Worm (Caenorhabditis elegans) whole organism, L4 larva: ENCODE data around the gene F36F12.7.

Experiments used
- F10B5.3 ChIP-seq: sonication (generic microtip); optimal IDR thresholded peaks from 2 replicates; lab custom pipeline; 2016; ENCODE audit warnings: mild to moderate bottlenecking, missing genetic modification characterization, missing compliant biosample characterization
- F49E8.2 ChIP-seq: sonication (generic microtip); optimal IDR thresholded peaks from 2 replicates; lab custom pipeline; 2016; ENCODE audit warnings: missing compliant biosample characterization, mild to moderate bottlenecking, missing genetic modification characterization, borderline replicate concordance
- R02D3.7 ChIP-seq: fragments of 150-350 bp; sonication (generic microtip); optimal IDR thresholded peaks from 3 replicates; lab custom pipeline; 2014; ENCODE audit warnings: missing biosample characterization, missing genetic modification characterization
- Y48G9A.11 ChIP-seq: fragments of 200-800 bp; sonication (Bioruptor generic); IDR thresholded peaks from 2 replicates; pipeline ENCODE4 v1.3.6; 2022; ENCODE audit warnings: missing genetic modification reagents, missing genetic modification characterization, missing compliant biosample characterization
- Y75B8A.6 ChIP-seq: fragments of 200-800 bp; sonication (Bioruptor generic); IDR thresholded peaks from 2 replicates; pipeline ENCODE4 v1.3.6; 2022; ENCODE audit warnings: missing genetic modification reagents, missing genetic modification characterization, missing compliant biosample characterization
- aha-1 ChIP-seq: fragments of 150-350 bp; peaks from one replicate; lab custom pipeline; 2014; ENCODE audit warnings: missing biosample characterization, missing genetic modification characterization
- aly-2 ChIP-seq: sonication (generic microtip); optimal IDR thresholded peaks from 2 replicates; lab custom pipeline; 2018; ENCODE audit warnings: missing biosample characterization, missing genetic modification characterization
- ama-1 ChIP-seq: fragments of 150-350 bp; optimal IDR thresholded peaks from 2 replicates; lab custom pipeline; 2014; ENCODE audit warnings: inconsistent platforms, mixed read lengths
- ceh-82 ChIP-seq: sonication (generic microtip); optimal IDR thresholded peaks from 2 replicates; lab custom pipeline; 2017; ENCODE audit warnings: missing biosample characterization, missing genetic modification characterization
- ces-1 ChIP-seq: fragments of 150-350 bp; sonication (generic microtip); optimal IDR thresholded peaks from 4 replicates; lab custom pipeline; 2014; ENCODE audit warnings: missing biosample characterization, missing genetic modification reagents, missing genetic modification characterization
- daf-19 ChIP-seq: fragments of 200-800 bp; sonication (Bioruptor generic); conservative IDR thresholded peaks from 2 replicates; pipeline ENCODE4 v1.3.6; 2022; ENCODE audit warnings: missing genetic modification characterization, missing compliant biosample characterization
- daf-8 ChIP-seq: fragments of 200-800 bp; sonication (Bioruptor generic); IDR thresholded peaks from 2 replicates; pipeline ENCODE4 v1.3.6; 2022; ENCODE audit warnings: missing genetic modification characterization, missing compliant biosample characterization
- dmd-8 ChIP-seq: fragments of 200-800 bp; sonication (Bioruptor generic); IDR thresholded peaks from 2 replicates; pipeline ENCODE4 v1.3.6; 2022; ENCODE audit warnings: missing genetic modification characterization, missing compliant biosample characterization
- dpl-1 ChIP-seq: fragments of 150-350 bp; optimal IDR thresholded peaks from 2 replicates; lab custom pipeline; 2014; ENCODE audit warnings: missing biosample characterization, missing genetic modification reagents, missing genetic modification characterization
- egl-27 ChIP-seq: sonication (generic microtip); optimal IDR thresholded peaks from 3 replicates; lab custom pipeline; 2017; ENCODE audit warnings: missing biosample characterization, missing genetic modification reagents, missing genetic modification characterization
- hif-1 ChIP-seq, 2 experiments: sonication (generic microtip); optimal IDR thresholded peaks; 2 replicates each; lab custom pipeline; 2016 to 2017; ENCODE audit warnings: missing compliant biosample characterization in 2 of 2, missing genetic modification characterization in 2 of 2, missing genetic modification reagents in 2 of 2, missing genotype in 2 of 2, mild to moderate bottlenecking in 1 of 2
- lim-7 ChIP-seq: fragments of 200-800 bp; sonication (Bioruptor generic); IDR thresholded peaks from 2 replicates; pipeline ENCODE4 v1.3.6; 2022; ENCODE audit warnings: missing genetic modification characterization, missing compliant biosample characterization
- lin-38 ChIP-seq: fragments of 200-800 bp; sonication (Bioruptor generic); IDR thresholded peaks from 2 replicates; pipeline ENCODE4 v1.3.6; 2022; ENCODE audit warnings: missing genetic modification reagents, missing genetic modification characterization, missing compliant biosample characterization
- lin-39 ChIP-seq: fragments of 150-350 bp; optimal IDR thresholded peaks from 2 replicates; lab custom pipeline; 2014; ENCODE audit warnings: missing biosample characterization, missing genetic modification reagents, missing genetic modification characterization
- mdl-1 ChIP-seq, 2 experiments: fragments of 150-350 bp in 1 of 2; sonication (generic microtip) in 1 of 2; optimal IDR thresholded peaks; 2 replicates each; lab custom pipeline; 2014 to 2017; ENCODE audit warnings: missing biosample characterization in 2 of 2, missing genetic modification characterization in 2 of 2
- mes-2 ChIP-seq: sonication (generic microtip); optimal IDR thresholded peaks from 2 replicates; lab custom pipeline; 2016; ENCODE audit warnings: missing genotype, mild to moderate bottlenecking, missing genetic modification characterization, missing compliant biosample characterization; ENCODE audit not compliant: poor library complexity, severe bottlenecking
- mxl-3 ChIP-seq: fragments of 200-800 bp; sonication (Bioruptor generic); optimal IDR thresholded peaks from 2 replicates; lab custom pipeline; 2018; ENCODE audit warnings: mild to moderate bottlenecking, missing genetic modification characterization, missing compliant biosample characterization
- nhr-10 ChIP-seq: fragments of 150-350 bp; optimal IDR thresholded peaks from 2 replicates; lab custom pipeline; 2014; ENCODE audit warnings: missing biosample characterization, missing genetic modification characterization
- nhr-102 ChIP-seq: sonication (generic microtip); optimal IDR thresholded peaks from 2 replicates; lab custom pipeline; 2016; ENCODE audit warnings: mild to moderate bottlenecking, missing genetic modification characterization, moderate library complexity, missing compliant biosample characterization
- nhr-111 ChIP-seq: fragments of 200-800 bp; sonication (Bioruptor generic); optimal IDR thresholded peaks from 2 replicates; lab custom pipeline; 2018; ENCODE audit warnings: mild to moderate bottlenecking, missing genetic modification characterization, missing compliant biosample characterization
- nhr-237 ChIP-seq: sonication (generic microtip); optimal IDR thresholded peaks from 2 replicates; lab custom pipeline; 2017; ENCODE audit warnings: missing biosample characterization, missing genetic modification characterization
- nhr-41 ChIP-seq: fragments of 200-800 bp; sonication (Bioruptor generic); IDR thresholded peaks from 2 replicates; pipeline ENCODE4 v1.3.6; 2022; ENCODE audit warnings: missing genetic modification reagents, missing genetic modification characterization, missing compliant biosample characterization
- nhr-42 ChIP-seq: fragments of 200-800 bp; sonication (Bioruptor generic); IDR thresholded peaks from 2 replicates; pipeline ENCODE4 v1.3.6; 2022; ENCODE audit warnings: missing genetic modification characterization, missing compliant biosample characterization
- pha-4 ChIP-seq, 2 experiments: fragments of 150-350 bp in 1 of 2; fragments of 200-800 bp in 1 of 2; sonication (Bioruptor generic) in 1 of 2; IDR thresholded peaks in 1 of 2; optimal IDR thresholded peaks in 1 of 2; 2 replicates each; pipeline versions ENCODE4 v1.3.6 to Lab custom; 2014 to 2022; ENCODE audit warnings: missing genetic modification characterization in 2 of 2, missing genetic modification reagents in 2 of 2, missing biosample characterization in 1 of 2, missing compliant biosample characterization in 1 of 2
- php-3 ChIP-seq: fragments of 200-800 bp; sonication (Bioruptor generic); IDR thresholded peaks from 2 replicates; pipeline ENCODE4 v1.3.6; 2022; ENCODE audit warnings: missing genetic modification reagents, missing genetic modification characterization, missing compliant biosample characterization
- set-16 ChIP-seq: fragments of 200-800 bp; sonication (Bioruptor generic); IDR thresholded peaks from 2 replicates; pipeline ENCODE4 v1.3.6; 2022; ENCODE audit warnings: missing genetic modification reagents, missing genetic modification characterization, missing compliant biosample characterization
- snpc-1.2 ChIP-seq: fragments of 200-800 bp; sonication (Bioruptor generic); IDR thresholded peaks from 2 replicates; pipeline ENCODE4 v1.3.6; 2022; ENCODE audit warnings: missing genetic modification reagents, missing genetic modification characterization, missing compliant biosample characterization
- tag-97 ChIP-seq: fragments of 200-800 bp; sonication (Bioruptor generic); IDR thresholded peaks from 2 replicates; pipeline ENCODE4 v1.3.6; 2022; ENCODE audit warnings: missing genetic modification characterization, missing compliant biosample characterization
- zfp-3 ChIP-seq: fragments of 200-800 bp; sonication (Bioruptor generic); conservative IDR thresholded peaks from 2 replicates; pipeline ENCODE4 v1.3.6; 2022; ENCODE audit warnings: missing genetic modification reagents, missing genetic modification characterization, missing compliant biosample characterization
- zip-11 ChIP-seq: fragments of 200-800 bp; sonication (Bioruptor generic); IDR thresholded peaks from 2 replicates; pipeline ENCODE4 v1.3.6; 2022; ENCODE audit warnings: missing genetic modification characterization, missing compliant biosample characterization

F36F12.7 gene

DNA sequence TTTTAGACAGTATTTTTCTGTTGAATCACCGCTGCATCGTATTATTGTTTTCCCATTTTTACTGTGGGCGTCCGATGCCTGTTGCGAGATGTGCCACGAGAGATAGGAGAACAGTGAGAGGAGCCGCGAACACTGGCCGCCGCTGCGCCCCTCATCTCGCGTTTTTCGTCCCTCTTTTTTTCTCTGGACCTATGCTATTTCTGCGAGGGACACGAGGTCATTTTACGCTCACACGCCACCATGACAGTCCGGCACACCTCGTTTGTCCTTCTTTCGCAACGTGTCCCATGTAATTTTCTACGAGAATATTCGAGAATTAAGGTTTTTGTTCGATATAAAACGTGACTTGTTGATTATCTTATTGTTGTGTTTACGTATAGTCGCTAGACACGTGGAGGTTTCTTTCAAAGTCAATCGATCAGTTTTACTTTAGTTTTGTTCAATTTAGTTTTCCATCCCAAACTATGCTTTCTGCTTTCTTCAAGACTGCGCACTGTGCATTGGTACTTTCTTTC is 31.1 kb upstream of the F36F12.7 start, which contains the start of gene lbp-9 (continued):
- no peak for TF ChIP-seq zfp-3 (GFP tag; lab: Robert Waterston, UW)
- TF ChIP-seq nhr-102 (tag; lab: Kevin White, UChicago), result no peak
- TF ChIP-seq ceh-82 (tag; lab: Kevin White, UChicago), result no peak
- peak in 1 of 2 experiments; percentile 1 for TF ChIP-seq hif-1 (tag; optimal IDR thresholded peaks at IDR 0.05; lab: Kevin White, UChicago)
- TF ChIP-seq F10B5.3 (tag; lab: Kevin White, UChicago), result no peak
- TF ChIP-seq lin-38, result peak; percentile 8; the same call in 1 of the 2 replicates
- TF ChIP-seq nhr-111 (GFP tag; lab: Kevin White, UChicago), result no peak
- TF ChIP-seq aly-2 (tag; lab: Kevin White, UChicago), result no peak
- peak; percentile 17 for TF ChIP-seq dpl-1 (GFP tag; lab: Kevin White, UChicago)
- no peak for TF ChIP-seq nhr-42 (GFP tag; lab: Robert Waterston, UW)
- TF ChIP-seq mxl-3, result peak; percentile 92
- TF ChIP-seq ama-1 (lab: Kevin White, UChicago), result peak; percentile 23
- TF ChIP-seq aha-1, result peak; percentile 97
- peak in 1 of 2 experiments; percentile 88 for TF ChIP-seq mdl-1 (tag; optimal IDR thresholded peaks at IDR 0.05; lab: Kevin White, UChicago)
- no peak for TF ChIP-seq lin-39 (tag; lab: Kevin White, UChicago)
- TF ChIP-seq Y75B8A.6 (GFP tag; lab: Robert Waterston, UW), result no peak
- 0 out of 2 replicates have a peak, but pooled peaks have one; percentile 30 for TF ChIP-seq php-3 (GFP tag; lab: Robert Waterston, UW)
- peak; percentile 46 for TF ChIP-seq mes-2 (tag; lab: Kevin White, UChicago)
- peak; percentile 66; the same call in 1 of the 2 replicates for TF ChIP-seq lim-7 (GFP tag; lab: Robert Waterston, UW)
- TF ChIP-seq tag-97 (GFP tag; lab: Robert Waterston, UW), result no peak

DNA sequence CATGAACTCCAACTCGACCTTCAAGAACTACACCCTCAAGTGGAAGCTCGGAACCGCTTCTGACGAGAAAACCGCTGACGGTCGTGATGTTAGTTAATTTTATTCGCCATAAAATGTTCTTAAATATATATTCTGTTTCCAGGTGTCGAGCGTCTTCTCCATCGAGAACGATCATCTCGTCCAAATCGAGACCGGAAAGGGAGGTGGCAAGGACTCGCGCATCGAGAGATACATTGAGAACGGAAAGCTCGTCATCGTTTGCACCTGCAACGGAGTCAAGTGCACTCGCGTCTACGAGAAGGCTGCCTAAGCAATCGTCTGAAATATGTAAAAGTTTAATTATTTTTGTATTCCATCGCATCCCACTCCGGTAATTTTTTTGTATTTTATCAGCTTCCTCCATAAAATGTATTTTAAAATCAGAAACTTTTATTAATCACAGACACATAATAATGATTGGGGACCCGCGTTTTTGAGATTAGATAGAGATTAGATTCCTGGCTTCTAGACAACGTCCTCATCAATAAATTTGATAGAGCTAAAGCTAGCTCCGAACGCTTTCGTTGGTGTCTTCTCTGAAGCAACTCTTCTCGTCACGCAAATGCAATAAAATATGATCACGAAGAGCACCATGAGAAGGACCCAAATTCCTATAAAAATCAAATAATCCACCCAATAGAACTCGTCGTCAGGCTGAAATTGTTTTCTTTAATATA is 30.3 kb upstream of the F36F12.7 start:
- TF ChIP-seq F49E8.2 (peak; percentile 17), pha-4 (GFP tag; IDR thresholded peaks at IDR 0.05; lab: Robert Waterston, UW) (peak; percentile 14; the same call in 1 of the 2 replicates), pha-4 (tag; optimal IDR thresholded peaks at IDR 0.05; lab: Kevin White, UChicago) (no peak), aha-1 (peak; percentile 67), lin-38 (peak; percentile 12; the same call in 1 of the 2 replicates), nhr-41 (GFP tag; lab: Robert Waterston, UW) (no peak), Y48G9A.11 (GFP tag; lab: Robert Waterston, UW) (no peak), zip-11 (no peak), set-16 (peak; percentile 16; the same call in 1 of the 2 replicates), F10B5.3 (tag; lab: Kevin White, UChicago) (no peak), nhr-10 (tag; lab: Kevin White, UChicago) (no peak), dmd-8 (GFP tag; lab: Robert Waterston, UW) (0 out of 2 replicates have a peak, but pooled peaks have one; percentile 28), daf-8 (GFP tag; lab: Robert Waterston, UW) (no peak), R02D3.7 (tag; lab: Kevin White, UChicago) (no peak), egl-27 (tag; lab: Kevin White, UChicago) (no peak), ces-1 (GFP tag; lab: Kevin White, UChicago) (no peak)
- TF ChIP-seq, all 104 proteins: peak for 6

DNA sequence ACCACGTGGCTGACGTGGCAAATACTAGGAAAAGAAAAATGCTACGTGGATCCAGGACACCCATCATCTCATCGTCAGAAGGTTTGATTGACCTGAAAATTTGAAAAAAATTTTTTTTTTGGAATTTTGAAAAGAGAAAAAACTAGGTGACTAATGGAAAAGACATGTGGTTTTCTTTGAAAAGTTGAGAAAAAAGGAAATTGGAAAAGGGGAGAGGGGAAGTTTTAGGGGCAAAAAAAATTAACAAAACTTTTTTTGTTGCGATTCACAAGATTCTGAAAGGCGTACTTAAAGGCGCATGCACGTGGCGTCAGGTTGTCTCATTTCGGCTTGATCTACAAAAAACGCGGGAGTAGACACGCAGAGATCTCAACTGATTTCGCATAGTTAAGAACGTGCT is 26.3 kb upstream of the F36F12.7 start, which contains the start of gene Y40B10A.9:
Y40B10A.9 (minus strand) TSS at position 101 of the 400 bp plus-strand sequence.
- TF ChIP-seq daf-19 (GFP tag; lab: Robert Waterston, UW) (no peak), php-3 (GFP tag; lab: Robert Waterston, UW) (no peak), nhr-237 (tag; lab: Kevin White, UChicago) (no peak), snpc-1.2 (GFP tag; lab: Robert Waterston, UW) (no peak), nhr-41 (GFP tag; lab: Robert Waterston, UW) (no peak)
